Worm (Caenorhabditis elegans) whole organism, L2 larva: ENCODE measurements around the gene F45D3.3.

Source experiments
- nhr-12 ChIP-seq: fragments of 150-350 bp; optimal IDR thresholded peaks from 2 replicates; lab custom pipeline; 2014; ENCODE audit warnings: missing biosample characterization, missing genetic modification characterization
- nhr-129 ChIP-seq: fragments of 150-350 bp; optimal IDR thresholded peaks from 2 replicates; lab custom pipeline; 2014; ENCODE audit warnings: missing biosample characterization, missing genetic modification characterization
- nhr-237 ChIP-seq: fragments of 150-350 bp; optimal IDR thresholded peaks from 2 replicates; lab custom pipeline; 2014; ENCODE audit warnings: missing biosample characterization, missing genetic modification characterization
- unc-55 ChIP-seq: fragments of 150-350 bp; sonication (generic microtip); optimal IDR thresholded peaks from 3 replicates; lab custom pipeline; 2014; ENCODE audit warnings: missing biosample characterization, missing genetic modification reagents, missing genetic modification characterization
- zag-1 ChIP-seq: fragments of 150-350 bp; optimal IDR thresholded peaks from 2 replicates; lab custom pipeline; 2014; ENCODE audit warnings: missing biosample characterization, missing genetic modification characterization

ce11 chrV:12586793-12587192 lies 36.6 kb upstream of the F45D3.3 start:
- TF ChIP-seq zag-1 (tag; lab: Kevin White, UChicago) (no peak), nhr-237 (no peak), unc-55 (GFP tag; lab: Kevin White, UChicago) (no peak), nhr-129 (tag; lab: Kevin White, UChicago) (no peak), nhr-12 (no peak)
